Worm (Caenorhabditis elegans): Measurements from ENCODE around the gene C33H5.1.

C33H5.1 gene

ce11 chrIV:7812709-7813108 is 4.0 kb downstream of the C33H5.1 start, which contains the start of gene zgpa-1:
Gene zgpa-1 (minus strand): TSS chrIV:7812809.
- no peak for TF ChIP-seq F26F4.8 (GFP tag; conservative IDR thresholded peaks at IDR 0.05)
- TF ChIP-seq nhr-77 (tag; optimal IDR thresholded peaks at IDR 0.05): no peak
- TF ChIP-seq dve-1 (tag; optimal IDR thresholded peaks at IDR 0.05; ENCODE audit: insufficient read depth): peak; percentile 2
- TF ChIP-seq zip-11 (GFP tag; IDR thresholded peaks at IDR 0.05): no peak
- TF ChIP-seq daf-19 (GFP tag; conservative IDR thresholded peaks at IDR 0.05): no peak
- no peak for TF ChIP-seq Y5F2A.4 (GFP tag; optimal IDR thresholded peaks at IDR 0.05)
- TF ChIP-seq aha-1 (tag): peak; percentile 88

- TF ChIP-seq nhr-28 (tag; optimal IDR thresholded peaks at IDR 0.05): peak; percentile 64
- TF ChIP-seq ZK337.2 (GFP tag; IDR thresholded peaks at IDR 0.05): no peak
- no peak for TF ChIP-seq T26A8.4 (GFP tag; IDR thresholded peaks at IDR 0.05)
- TF ChIP-seq spr-3 (GFP tag; optimal IDR thresholded peaks at IDR 0.05): no peak
- TF ChIP-seq mep-1 (tag; optimal IDR thresholded peaks at IDR 0.05): peak; percentile 48
- TF ChIP-seq ces-1 (GFP tag; optimal IDR thresholded peaks at IDR 0.05): peak; percentile 40
- TF ChIP-seq dpl-1 (GFP tag; optimal IDR thresholded peaks at IDR 0.05): peak; percentile 44
- peak; percentile 96 for TF ChIP-seq hlh-30 (tag; optimal IDR thresholded peaks at IDR 0.05; ENCODE audit: insufficient read depth)
- no peak for TF ChIP-seq arid-1 (GFP tag; conservative IDR thresholded peaks at IDR 0.05)
- no peak for TF ChIP-seq nhr-111 (GFP tag; optimal IDR thresholded peaks at IDR 0.05)
- TF ChIP-seq pha-4 (GFP tag; IDR thresholded peaks at IDR 0.05): no peak
- peak; percentile 26 for TF ChIP-seq pha-4 (tag; optimal IDR thresholded peaks at IDR 0.05)
- TF ChIP-seq mxl-3 (GFP tag; optimal IDR thresholded peaks at IDR 0.05): peak; percentile 74
- TF ChIP-seq saeg-2 (GFP tag; IDR thresholded peaks at IDR 0.05): no peak
- TF ChIP-seq pqm-1 (tag; optimal IDR thresholded peaks at IDR 0.05): no peak
- peak; percentile 42 for TF ChIP-seq rbr-2 (tag; optimal IDR thresholded peaks at IDR 0.05)
- TF ChIP-seq dve-1 (tag; optimal IDR thresholded peaks at IDR 0.05; ENCODE audit: insufficient read depth): peak; percentile 8
- peak; percentile 51 for TF ChIP-seq fkh-10 (GFP tag; optimal IDR thresholded peaks at IDR 0.05)
- peak in 1 of 2 experiments; percentile 57 for TF ChIP-seq lsy-2 (tag; optimal IDR thresholded peaks at IDR 0.05)
- 0 out of 2 replicates have a peak, but pooled peaks have one; percentile 40 for TF ChIP-seq hmg-1.1 (GFP tag; IDR thresholded peaks at IDR 0.05)
- 0 out of 2 replicates have a peak, but pooled peaks have one; percentile 8 for TF ChIP-seq lin-38 (GFP tag; IDR thresholded peaks at IDR 0.05)
- no peak for TF ChIP-seq daf-16 (GFP tag; optimal IDR thresholded peaks at IDR 0.05)
- TF ChIP-seq daf-16 (tag; optimal IDR thresholded peaks at IDR 0.05): peak; percentile 94
- TF ChIP-seq ceh-62 (tag; optimal IDR thresholded peaks at IDR 0.05): no peak
- TF ChIP-seq nhr-77 (tag; optimal IDR thresholded peaks at IDR 0.05): peak; percentile 38
- no peak for TF ChIP-seq unc-62 (GFP tag; optimal IDR thresholded peaks at IDR 0.05 in 1 of 2)
- no peak for TF ChIP-seq unc-62 (tag; optimal IDR thresholded peaks at IDR 0.05)
- peak; percentile 23; the same call in 1 of the 2 replicates for TF ChIP-seq ctbp-1 (GFP tag; IDR thresholded peaks at IDR 0.05)
- TF ChIP-seq nhr-11 (tag; optimal IDR thresholded peaks at IDR 0.05): peak; percentile 44
- no peak for TF ChIP-seq nhr-6 (tag; optimal IDR thresholded peaks at IDR 0.05)
- TF ChIP-seq nhr-41 (GFP tag; IDR thresholded peaks at IDR 0.05): no peak
- peak; percentile 72 for TF ChIP-seq hlh-11 (tag; optimal IDR thresholded peaks at IDR 0.05)
- peak; percentile 59 to 90 for TF ChIP-seq mdl-1 (tag; optimal IDR thresholded peaks at IDR 0.05)
Measured at ce11 chrIV:7815683-7816183, 7.0 kb downstream of the C33H5.1 start, which contains the start of gene cdgs-1. Gene cdgs-1 (minus strand): TSS chrIV:7815733.

- TF ChIP-seq zip-2 (tag; optimal IDR thresholded peaks at IDR 0.05) (no peak), dpl-1 (GFP tag; optimal IDR thresholded peaks at IDR 0.05) (peak; percentile 83), nhr-41 (GFP tag; IDR thresholded peaks at IDR 0.05) (no peak), Y48G9A.11 (GFP tag; IDR thresholded peaks at IDR 0.05) (peak; percentile 50; the same call in 1 of the 2 replicates), mep-1 (tag; optimal IDR thresholded peaks at IDR 0.05) (no peak), zip-11 (GFP tag; IDR thresholded peaks at IDR 0.05) (no peak), nhr-42 (GFP tag; IDR thresholded peaks at IDR 0.05) (no peak), lin-13 (GFP tag; optimal IDR thresholded peaks at IDR 0.05) (no peak), F37D6.2 (tag; optimal IDR thresholded peaks at IDR 0.05) (no peak), dmd-9 (GFP tag; IDR thresholded peaks at IDR 0.05) (no peak), nhr-76 (tag; optimal IDR thresholded peaks at IDR 0.05) (no peak), hlh-30 (tag; optimal IDR thresholded peaks at IDR 0.05; ENCODE audit: insufficient read depth) (no peak), F49E8.2 (tag; optimal IDR thresholded peaks at IDR 0.05; ENCODE audit: borderline replicate concordance) (no peak), lin-39 (tag; optimal IDR thresholded peaks at IDR 0.05) (no peak), tra-1 (GFP tag; IDR thresholded peaks at IDR 0.05) (no peak), lin-38 (GFP tag; IDR thresholded peaks at IDR 0.05) (peak; percentile 40)
Measured at ce11 chrIV:7816402-7817102, 7.8 kb downstream of the C33H5.1 start.
